Worm (Caenorhabditis elegans) whole organism, L3 larva: ENCODE measurements around the gene F38E1.3.

Experiments used
- ama-1 ChIP-seq: fragments of 150-350 bp; optimal IDR thresholded peaks from 2 replicates; lab custom pipeline; 2018
- hmg-11 ChIP-seq: sonication (generic microtip); optimal IDR thresholded peaks from 2 replicates; lab custom pipeline; 2016; ENCODE audit warnings: missing genetic modification characterization, missing compliant biosample characterization
- nhr-237 ChIP-seq: fragments of 150-350 bp; optimal IDR thresholded peaks from 2 replicates; lab custom pipeline; 2014; ENCODE audit warnings: missing biosample characterization, missing genetic modification characterization
- skn-1 ChIP-seq: fragments of 150-350 bp; optimal IDR thresholded peaks from 2 replicates; lab custom pipeline; 2014; ENCODE audit warnings: missing biosample characterization, missing genetic modification characterization
- snpc-4 ChIP-seq: fragments of 150-350 bp; optimal IDR thresholded peaks from 2 replicates; lab custom pipeline; 2014; ENCODE audit warnings: missing biosample characterization, missing genetic modification characterization
- unc-39 ChIP-seq: sonication (generic microtip); optimal IDR thresholded peaks from 4 replicates; lab custom pipeline; 2017; ENCODE audit warnings: missing biosample characterization, missing genetic modification characterization
- ztf-11 ChIP-seq: fragments of 150-350 bp; optimal IDR thresholded peaks from 2 replicates; lab custom pipeline; 2014; ENCODE audit warnings: missing biosample characterization, missing genetic modification characterization

- TF ChIP-seq ama-1 (no peak), skn-1 (tag; lab: Kevin White, UChicago) (no peak), ztf-11 (tag; lab: Kevin White, UChicago) (no peak), snpc-4 (no peak), hmg-11 (tag; lab: Kevin White, UChicago) (no peak), nhr-237 (tag; lab: Kevin White, UChicago) (no peak), unc-39 (tag; lab: Kevin White, UChicago) (no peak)
These were observed 30.2 kb downstream of the F38E1.3 start for ce11 chrV:8406155-8406554.
